Worm (Caenorhabditis elegans) whole organism, L4 larva: ENCODE data around the gene F59A1.15.
A peak's percentile ranks its signal among the peaks of the same experiment; 100 is the strongest.

Source experiments
- F10B5.3 ChIP-seq: sonication (generic microtip); optimal IDR thresholded peaks from 2 replicates; lab custom pipeline; 2016; ENCODE audit warnings: mild to moderate bottlenecking, missing genetic modification characterization, missing compliant biosample characterization
- F26F4.8 ChIP-seq: fragments of 200-800 bp; sonication (Bioruptor generic); conservative IDR thresholded peaks from 2 replicates; pipeline ENCODE4 v1.3.6; 2022; ENCODE audit warnings: missing genetic modification characterization, missing compliant biosample characterization
- F44E2.7 ChIP-seq: fragments of 200-800 bp; sonication (Bioruptor generic); IDR thresholded peaks from 2 replicates; pipeline ENCODE4 v2.1.2; 2022; ENCODE audit warnings: missing genetic modification characterization, missing compliant biosample characterization
- R02D3.7 ChIP-seq: fragments of 150-350 bp; sonication (generic microtip); optimal IDR thresholded peaks from 3 replicates; lab custom pipeline; 2014; ENCODE audit warnings: missing biosample characterization, missing genetic modification characterization
- T20F7.1 ChIP-seq: fragments of 200-800 bp; sonication (Bioruptor generic); optimal IDR thresholded peaks from 2 replicates; lab custom pipeline; 2018; ENCODE audit warnings: mild to moderate bottlenecking, missing genetic modification characterization, missing compliant biosample characterization
- aha-1 ChIP-seq: fragments of 150-350 bp; peaks from one replicate; lab custom pipeline; 2014; ENCODE audit warnings: missing biosample characterization, missing genetic modification characterization
- ama-1 ChIP-seq: fragments of 150-350 bp; optimal IDR thresholded peaks from 2 replicates; lab custom pipeline; 2014; ENCODE audit warnings: inconsistent platforms, mixed read lengths
- arid-1 ChIP-seq: fragments of 200-800 bp; sonication (Bioruptor generic); conservative IDR thresholded peaks from 2 replicates; pipeline ENCODE4 v1.3.6; 2022; ENCODE audit warnings: missing genetic modification reagents, missing genetic modification characterization, missing compliant biosample characterization
- attf-4 ChIP-seq: sonication (generic microtip); optimal IDR thresholded peaks from 3 replicates; lab custom pipeline; 2017; ENCODE audit warnings: missing biosample characterization, missing genetic modification characterization
- ceh-28 ChIP-seq: fragments of 150-350 bp; optimal IDR thresholded peaks from 2 replicates; lab custom pipeline; 2014; ENCODE audit warnings: missing biosample characterization, missing genetic modification reagents, missing genetic modification characterization
- ceh-32 ChIP-seq: sonication (generic microtip); optimal IDR thresholded peaks from 2 replicates; lab custom pipeline; 2016; ENCODE audit warnings: mild to moderate bottlenecking, missing genetic modification characterization, missing compliant biosample characterization; ENCODE audit not compliant: poor library complexity
- daf-12 ChIP-seq: fragments of 150-350 bp; optimal IDR thresholded peaks from 2 replicates; lab custom pipeline; 2014; ENCODE audit warnings: missing biosample characterization, missing genetic modification reagents, missing genetic modification characterization
- daf-16 ChIP-seq, 3 experiments: sonication (generic microtip); optimal IDR thresholded peaks; 2 replicates each; lab custom pipeline; 2016 to 2017; ENCODE audit warnings: missing genetic modification characterization in 3 of 3, missing genetic modification reagents in 3 of 3, mild to moderate bottlenecking in 2 of 3, missing compliant biosample characterization in 2 of 3, missing biosample characterization in 1 of 3, moderate library complexity in 1 of 3
- dmd-6 ChIP-seq: fragments of 200-800 bp; sonication (Bioruptor generic); IDR thresholded peaks from 2 replicates; pipeline ENCODE4 v1.3.6; 2022; ENCODE audit warnings: missing genetic modification reagents, missing genetic modification characterization, missing compliant biosample characterization
- dmd-9 ChIP-seq: fragments of 200-800 bp; sonication (Bioruptor generic); IDR thresholded peaks from 2 replicates; pipeline ENCODE4 v1.3.6; 2022; ENCODE audit warnings: missing genetic modification reagents, missing genetic modification characterization, missing compliant biosample characterization
- dpl-1 ChIP-seq: fragments of 150-350 bp; optimal IDR thresholded peaks from 2 replicates; lab custom pipeline; 2014; ENCODE audit warnings: missing biosample characterization, missing genetic modification reagents, missing genetic modification characterization
- duxl-1 ChIP-seq: sonication (generic microtip); optimal IDR thresholded peaks from 2 replicates; lab custom pipeline; 2016; ENCODE audit warnings: mild to moderate bottlenecking, missing genetic modification characterization, moderate library complexity, missing compliant biosample characterization; ENCODE audit not compliant: poor library complexity
- fkh-10 ChIP-seq: fragments of 150-350 bp; optimal IDR thresholded peaks from 2 replicates; lab custom pipeline; 2014; ENCODE audit warnings: missing biosample characterization, missing genetic modification reagents, missing genetic modification characterization
- fos-1 ChIP-seq: fragments of 150-350 bp; optimal IDR thresholded peaks from 2 replicates; lab custom pipeline; 2014; ENCODE audit warnings: missing biosample characterization, missing genetic modification characterization
- hlh-11 ChIP-seq: fragments of 200-800 bp; sonication (Bioruptor generic); optimal IDR thresholded peaks from 2 replicates; lab custom pipeline; 2018; ENCODE audit warnings: mild to moderate bottlenecking, missing genetic modification characterization, missing compliant biosample characterization
- hlh-30 ChIP-seq: sonication (generic microtip); optimal IDR thresholded peaks from 2 replicates; lab custom pipeline; 2017; ENCODE audit warnings: antibody characterized with exemption, mild to moderate bottlenecking, missing genetic modification characterization, missing compliant biosample characterization; ENCODE audit not compliant: insufficient read depth
- hmg-1.1 ChIP-seq: fragments of 200-800 bp; sonication (Bioruptor generic); IDR thresholded peaks from 2 replicates; pipeline ENCODE4 v1.3.6; 2022; ENCODE audit warnings: missing genetic modification reagents, missing genetic modification characterization, missing compliant biosample characterization
- jun-1 ChIP-seq: fragments of 150-350 bp; optimal IDR thresholded peaks from 2 replicates; lab custom pipeline; 2014; ENCODE audit warnings: missing biosample characterization, missing genetic modification reagents, missing genetic modification characterization
- lir-3 ChIP-seq: sonication (generic microtip); optimal IDR thresholded peaks from 2 replicates; lab custom pipeline; 2016; ENCODE audit warnings: mild to moderate bottlenecking, missing genetic modification characterization, missing compliant biosample characterization
- lsy-2 ChIP-seq, 2 experiments: fragments of 150-350 bp in 1 of 2; sonication (generic microtip) in 1 of 2; optimal IDR thresholded peaks; 2 replicates each; lab custom pipeline; 2014 to 2017; ENCODE audit warnings: missing biosample characterization in 2 of 2, missing genetic modification characterization in 2 of 2
- madf-9 ChIP-seq: fragments of 200-800 bp; sonication (Bioruptor generic); conservative IDR thresholded peaks from 2 replicates; pipeline ENCODE4 v1.3.6; 2022; ENCODE audit warnings: missing genetic modification reagents, missing genetic modification characterization, missing compliant biosample characterization
- mxl-2 ChIP-seq: fragments of 200-800 bp; sonication (Bioruptor generic); conservative IDR thresholded peaks from 2 replicates; pipeline ENCODE4 v1.3.6; 2022; ENCODE audit warnings: missing genetic modification reagents, missing genetic modification characterization, missing compliant biosample characterization
- mxl-3 ChIP-seq: fragments of 200-800 bp; sonication (Bioruptor generic); optimal IDR thresholded peaks from 2 replicates; lab custom pipeline; 2018; ENCODE audit warnings: mild to moderate bottlenecking, missing genetic modification characterization, missing compliant biosample characterization
- nhr-11 ChIP-seq: fragments of 150-350 bp; optimal IDR thresholded peaks from 2 replicates; lab custom pipeline; 2014; ENCODE audit warnings: missing biosample characterization, missing genetic modification characterization
- nhr-111 ChIP-seq: fragments of 200-800 bp; sonication (Bioruptor generic); optimal IDR thresholded peaks from 2 replicates; lab custom pipeline; 2018; ENCODE audit warnings: mild to moderate bottlenecking, missing genetic modification characterization, missing compliant biosample characterization
- nhr-237 ChIP-seq: sonication (generic microtip); optimal IDR thresholded peaks from 2 replicates; lab custom pipeline; 2017; ENCODE audit warnings: missing biosample characterization, missing genetic modification characterization
- nhr-25 ChIP-seq: sonication (generic microtip); optimal IDR thresholded peaks from 2 replicates; lab custom pipeline; 2017; ENCODE audit warnings: missing genetic modification characterization, mild to moderate bottlenecking, missing compliant biosample characterization, antibody characterized with exemption, moderate library complexity, borderline replicate concordance; ENCODE audit not compliant: insufficient read depth
- nhr-28 ChIP-seq: fragments of 150-350 bp; optimal IDR thresholded peaks from 2 replicates; lab custom pipeline; 2014; ENCODE audit warnings: missing biosample characterization, missing genetic modification characterization
- nhr-42 ChIP-seq: fragments of 200-800 bp; sonication (Bioruptor generic); IDR thresholded peaks from 2 replicates; pipeline ENCODE4 v1.3.6; 2022; ENCODE audit warnings: missing genetic modification characterization, missing compliant biosample characterization
- nhr-77 ChIP-seq: fragments of 150-350 bp; optimal IDR thresholded peaks from 2 replicates; lab custom pipeline; 2014; ENCODE audit warnings: missing biosample characterization, missing genetic modification characterization
- php-3 ChIP-seq: fragments of 200-800 bp; sonication (Bioruptor generic); IDR thresholded peaks from 2 replicates; pipeline ENCODE4 v1.3.6; 2022; ENCODE audit warnings: missing genetic modification reagents, missing genetic modification characterization, missing compliant biosample characterization
- skn-1 ChIP-seq: fragments of 150-350 bp; optimal IDR thresholded peaks from 2 replicates; lab custom pipeline; 2014; ENCODE audit warnings: missing biosample characterization, missing genetic modification characterization
- unc-39 ChIP-seq: sonication (generic microtip); optimal IDR thresholded peaks from 2 replicates; lab custom pipeline; 2017; ENCODE audit warnings: missing biosample characterization, missing genetic modification characterization
- zag-1 ChIP-seq: fragments of 150-350 bp; optimal IDR thresholded peaks from 2 replicates; lab custom pipeline; 2014; ENCODE audit warnings: missing biosample characterization, missing genetic modification characterization
- zip-2 ChIP-seq: fragments of 150-350 bp; optimal IDR thresholded peaks from 2 replicates; lab custom pipeline; 2014; ENCODE audit warnings: missing biosample characterization, missing genetic modification characterization

Gene F59A1.15

ce11 chrV:17728757-17729156, 45.1 kb upstream of the F59A1.15 start (continued):
- TF ChIP-seq fkh-10 (GFP tag; lab: Kevin White, UChicago), result no peak
- no peak for TF ChIP-seq zag-1
- no peak for TF ChIP-seq ama-1
- TF ChIP-seq mxl-3 (GFP tag; lab: Kevin White, UChicago), result no peak
- no peak for TF ChIP-seq ceh-32 (tag; lab: Kevin White, UChicago)
- no peak for TF ChIP-seq F44E2.7 (GFP tag; lab: Robert Waterston, UW)
- TF ChIP-seq hlh-30 (tag; lab: Kevin White, UChicago), result no peak
- TF ChIP-seq, all 104 proteins: peak for 5

ce11 chrV:17728336-17728735, 44.7 kb upstream of the F59A1.15 start:
- no peak for TF ChIP-seq zag-1
- TF ChIP-seq lir-3, result no peak
- no peak for TF ChIP-seq madf-9 (GFP tag; lab: Robert Waterston, UW)
- TF ChIP-seq nhr-111, result no peak
- no peak for TF ChIP-seq nhr-237 (tag; lab: Kevin White, UChicago)
- TF ChIP-seq dpl-1 (GFP tag; lab: Kevin White, UChicago), result no peak
- TF ChIP-seq ama-1, result no peak
- TF ChIP-seq mxl-2 (GFP tag; lab: Robert Waterston, UW), result no peak
- TF ChIP-seq zip-2, result no peak
- TF ChIP-seq R02D3.7 (tag; lab: Kevin White, UChicago), result no peak
- TF ChIP-seq nhr-77 (tag; lab: Kevin White, UChicago), result no peak
- TF ChIP-seq lsy-2 (tag; optimal IDR thresholded peaks at IDR 0.05; lab: Kevin White, UChicago), result no peak
- TF ChIP-seq F44E2.7 (GFP tag; lab: Robert Waterston, UW), result no peak

ce11 chrV:17724704-17725103, 41.0 kb upstream of the F59A1.15 start, which contains the start of gene fat-5:
TSS of gene fat-5 (plus strand) at chrV:17725004.
- TF ChIP-seq arid-1 (GFP tag; lab: Robert Waterston, UW) (no peak), aha-1 (tag; lab: Kevin White, UChicago) (peak; percentile 41), daf-12 (tag; lab: Kevin White, UChicago) (no peak), nhr-25 (no peak), mxl-2 (GFP tag; lab: Robert Waterston, UW) (no peak), jun-1 (tag; lab: Kevin White, UChicago) (no peak)

ce11 chrV:17723142-17723781, 39.6 kb upstream of the F59A1.15 start:
- TF ChIP-seq fos-1 (tag; lab: Kevin White, UChicago), result no peak
- TF ChIP-seq nhr-42 (GFP tag; lab: Robert Waterston, UW), result no peak
- TF ChIP-seq nhr-237 (tag; lab: Kevin White, UChicago), result no peak
- no peak for TF ChIP-seq mxl-3 (GFP tag; lab: Kevin White, UChicago)
- no peak for TF ChIP-seq F10B5.3 (tag; lab: Kevin White, UChicago)
- TF ChIP-seq ceh-32 (tag; lab: Kevin White, UChicago), result no peak
- TF ChIP-seq duxl-1 (tag; lab: Kevin White, UChicago), result no peak
- no peak for TF ChIP-seq unc-39 (tag; lab: Kevin White, UChicago)
- TF ChIP-seq attf-4, result no peak
- TF ChIP-seq hlh-11 (tag; lab: Kevin White, UChicago), result peak; percentile 29
- no peak for TF ChIP-seq lsy-2 (tag; optimal IDR thresholded peaks at IDR 0.05; lab: Kevin White, UChicago)
- no peak for TF ChIP-seq ceh-28 (tag; lab: Kevin White, UChicago)
- no peak for TF ChIP-seq F26F4.8
- no peak for TF ChIP-seq aha-1 (tag; lab: Kevin White, UChicago)
- TF ChIP-seq hmg-1.1 (GFP tag; lab: Robert Waterston, UW), result no peak
- TF ChIP-seq dmd-9 (GFP tag; lab: Robert Waterston, UW), result no peak
- TF ChIP-seq skn-1, result no peak
- no peak for TF ChIP-seq daf-16 (GFP tag; optimal IDR thresholded peaks at IDR 0.05; lab: Kevin White, UChicago)
- TF ChIP-seq daf-16 (tag; optimal IDR thresholded peaks at IDR 0.05; lab: Kevin White, UChicago), result peak; percentile 91
- no peak for TF ChIP-seq dpl-1 (GFP tag; lab: Kevin White, UChicago)
- no peak for TF ChIP-seq madf-9 (GFP tag; lab: Robert Waterston, UW)
- TF ChIP-seq T20F7.1 (GFP tag; lab: Kevin White, UChicago), result no peak
- TF ChIP-seq zag-1, result no peak
- peak; percentile 36 for TF ChIP-seq nhr-28 (tag; lab: Kevin White, UChicago)
- TF ChIP-seq php-3 (GFP tag; lab: Robert Waterston, UW), result no peak
- no peak for TF ChIP-seq dmd-6 (GFP tag; lab: Robert Waterston, UW)
- peak; percentile 3 for TF ChIP-seq nhr-11 (tag; lab: Kevin White, UChicago)
